Worm (Caenorhabditis elegans) whole organism, L4/young adult: ENCODE results near the gene clec-55.

Experiments
- W03F9.2 ChIP-seq: fragments of 150-350 bp; optimal IDR thresholded peaks from 2 replicates; lab custom pipeline; 2014; ENCODE audit warnings: missing biosample characterization, missing genetic modification characterization
- dao-5 ChIP-seq: sonication (generic microtip); optimal IDR thresholded peaks from 2 replicates; lab custom pipeline; 2016; ENCODE audit warnings: missing genotype, missing genetic modification characterization, moderate library complexity, missing compliant biosample characterization
- him-1 ChIP-seq: sonication (generic microtip); optimal IDR thresholded peaks from 2 replicates; lab custom pipeline; 2016; ENCODE audit warnings: missing genotype, missing genetic modification reagents, missing genetic modification characterization, missing compliant biosample characterization

ce11 chrV:14439236-14439635 lies 39.8 kb upstream of the clec-55 start:
- TF ChIP-seq him-1 = no peak
- TF ChIP-seq dao-5 = no peak
- TF ChIP-seq W03F9.2 = no peak
